Worm (Caenorhabditis elegans) whole organism, late embryonic: ENCODE results near the gene rpt-1.

Source experiments
- ama-1 ChIP-seq: fragments of 150-350 bp; optimal IDR thresholded peaks from 2 replicates; lab custom pipeline; 2014
- ceh-14 ChIP-seq: sonication (generic microtip); optimal IDR thresholded peaks from 2 replicates; lab custom pipeline; 2016; ENCODE audit warnings: missing genotype, missing genetic modification characterization, missing compliant biosample characterization
- dmd-4 ChIP-seq: sonication (generic microtip); optimal IDR thresholded peaks from 2 replicates; lab custom pipeline; 2016; ENCODE audit warnings: borderline replicate concordance, missing genetic modification characterization, missing compliant biosample characterization
- nhr-11 ChIP-seq: fragments of 150-350 bp; optimal IDR thresholded peaks from 2 replicates; lab custom pipeline; 2014; ENCODE audit warnings: missing biosample characterization, missing genetic modification characterization
- pha-4 ChIP-seq: fragments of 150-350 bp; optimal IDR thresholded peaks from 2 replicates; lab custom pipeline; 2018; ENCODE audit warnings: missing biosample characterization, missing genetic modification reagents, missing genetic modification characterization
- unc-42 ChIP-seq: sonication (generic microtip); optimal IDR thresholded peaks from 2 replicates; lab custom pipeline; 2016; ENCODE audit warnings: missing genotype, missing genetic modification characterization, missing compliant biosample characterization

ce11 chrV:11941664-11942063 lies 40.5 kb downstream of the rpt-1 start:
- TF ChIP-seq ceh-14 (tag; lab: Kevin White, UChicago) (no peak), nhr-11 (no peak), ama-1 (lab: Kevin White, UChicago) (no peak), unc-42 (no peak), dmd-4 (no peak), pha-4 (tag; lab: Kevin White, UChicago) (no peak)
